Worm (Caenorhabditis elegans) whole organism, L1 larva: ENCODE data around the gene F42A9.8.

Source experiments
- C16A3.4 ChIP-seq: fragments of 150-350 bp; optimal IDR thresholded peaks from 2 replicates; lab custom pipeline; 2014; ENCODE audit warnings: missing biosample characterization, missing genetic modification characterization
- fos-1 ChIP-seq: fragments of 150-350 bp; optimal IDR thresholded peaks from 2 replicates; lab custom pipeline; 2014; ENCODE audit warnings: missing biosample characterization, missing genetic modification characterization
- lin-39 ChIP-seq: fragments of 150-350 bp; optimal IDR thresholded peaks from 2 replicates; lab custom pipeline; 2014; ENCODE audit warnings: missing biosample characterization, missing genetic modification reagents, missing genetic modification characterization
- nhr-77 ChIP-seq: fragments of 150-350 bp; optimal IDR thresholded peaks from 2 replicates; lab custom pipeline; 2014; ENCODE audit warnings: missing biosample characterization, missing genetic modification characterization
- pax-3 ChIP-seq: fragments of 200-800 bp; sonication (Bioruptor generic); optimal IDR thresholded peaks from 2 replicates; lab custom pipeline; 2018; ENCODE audit warnings: mild to moderate bottlenecking, missing genetic modification characterization, moderate library complexity, missing compliant biosample characterization
- unc-62 ChIP-seq: fragments of 150-350 bp; optimal IDR thresholded peaks from 2 replicates; lab custom pipeline; 2014; ENCODE audit warnings: missing biosample characterization, missing genetic modification reagents, missing genetic modification characterization
- unc-86 ChIP-seq: sonication (generic microtip); optimal IDR thresholded peaks from 2 replicates; lab custom pipeline; 2016; ENCODE audit warnings: missing genetic modification characterization, missing compliant biosample characterization

- TF ChIP-seq nhr-77 (tag; lab: Kevin White, UChicago) (no peak), fos-1 (tag; lab: Kevin White, UChicago) (no peak), unc-62 (GFP tag; lab: Kevin White, UChicago) (no peak), lin-39 (no peak), pax-3 (tag; lab: Kevin White, UChicago) (no peak), unc-86 (tag; lab: Kevin White, UChicago) (no peak), C16A3.4 (tag; lab: Kevin White, UChicago) (no peak)
These were observed 11.7 kb upstream of the F42A9.8 start for ce11 chrIV:8630243-8630642.
